Fruit fly (Drosophila melanogaster) whole organism, wandering third instar larva: ENCODE data around the gene Adgf-D.

Experiments used
- Abd-B ChIP-seq: fragments of >200 bp; optimal IDR thresholded peaks from 2 replicates; lab custom pipeline; 2017; ENCODE audit warnings: missing biosample characterization, missing genetic modification characterization
- CG32264 ChIP-seq: fragments of 200-800 bp; sonication (Bioruptor generic); optimal IDR thresholded peaks from 2 replicates; lab custom pipeline; 2016; ENCODE audit warnings: missing biosample characterization, missing genetic modification characterization
- CG9705 ChIP-seq: fragments of 200-800 bp; sonication (Bioruptor generic); optimal IDR thresholded peaks from 2 replicates; lab custom pipeline; 2018; ENCODE audit warnings: missing biosample characterization, mild to moderate bottlenecking, missing genetic modification characterization
- CrebA ChIP-seq: fragments of 200-800 bp; sonication (Bioruptor generic); optimal IDR thresholded peaks from 2 replicates; lab custom pipeline; 2016; ENCODE audit warnings: missing biosample characterization, mild to moderate bottlenecking, missing genetic modification characterization, borderline replicate concordance
- Dfd ChIP-seq: fragments of >200 bp; optimal IDR thresholded peaks from 2 replicates; lab custom pipeline; 2017; ENCODE audit warnings: missing biosample characterization, missing genetic modification characterization
- Dif ChIP-seq: fragments of 200-275, 200-300 bp; sonication (Bioruptor generic); optimal IDR thresholded peaks from 2 replicates; lab custom pipeline; 2018; ENCODE audit warnings: missing biosample characterization, missing genetic modification characterization; ENCODE audit not compliant: partially characterized antibody
- GATAd ChIP-seq: sonication (Bioruptor generic); optimal IDR thresholded peaks from 2 replicates; lab custom pipeline; 2016; ENCODE audit warnings: missing biosample characterization, missing genetic modification characterization
- HLH106 ChIP-seq: fragments of 200-800 bp; optimal IDR thresholded peaks from 3 replicates; lab custom pipeline; 2019; ENCODE audit warnings: missing biosample characterization, mild to moderate bottlenecking, missing genetic modification characterization, moderate library complexity
- Hnf4 ChIP-seq: fragments of 200-800 bp; sonication (Bioruptor generic); optimal IDR thresholded peaks from 2 replicates; lab custom pipeline; 2016; ENCODE audit warnings: missing biosample characterization, mild to moderate bottlenecking, missing genetic modification characterization
- Hr78 ChIP-seq: fragments of >200 bp; optimal IDR thresholded peaks from 2 replicates; lab custom pipeline; 2017; ENCODE audit warnings: missing biosample characterization, missing genetic modification characterization
- Hr83 ChIP-seq: fragments of 200-300 bp; sonication (Bioruptor generic); optimal IDR thresholded peaks from 2 replicates; lab custom pipeline; 2016; ENCODE audit warnings: missing biosample characterization, mild to moderate bottlenecking, missing genetic modification characterization, moderate library complexity; ENCODE audit not compliant: poor library complexity, severe bottlenecking
- Jra ChIP-seq: sonication (Bioruptor generic); optimal IDR thresholded peaks from 2 replicates; lab custom pipeline; 2016; ENCODE audit warnings: missing biosample characterization, missing genetic modification characterization
- Mio ChIP-seq: sonication (Bioruptor generic); optimal IDR thresholded peaks from 2 replicates; lab custom pipeline; 2016; ENCODE audit warnings: missing biosample characterization, missing genetic modification characterization
- Myc ChIP-seq: fragments of >200 bp; optimal IDR thresholded peaks from 2 replicates; lab custom pipeline; 2017
- N ChIP-seq: fragments of >200 bp; optimal IDR thresholded peaks from 2 replicates; lab custom pipeline; 2018; ENCODE audit warnings: missing biosample characterization, missing external identifiers, missing genetic modification characterization
- OdsH ChIP-seq: fragments of 200-800 bp; sonication (Bioruptor generic); optimal IDR thresholded peaks from 2 replicates; lab custom pipeline; 2016; ENCODE audit warnings: missing biosample characterization, mild to moderate bottlenecking, missing genetic modification characterization
- Rel ChIP-seq, 2 experiments: fragments of 200-800 bp; sonication (Bioruptor generic) in 1 of 2; optimal IDR thresholded peaks; 2 replicates in 1 of 2; 3 replicates in 1 of 2; lab custom pipeline; 2016 to 2019; ENCODE audit warnings: mild to moderate bottlenecking in 2 of 2, missing biosample characterization in 2 of 2, missing genetic modification characterization in 2 of 2, moderate library complexity in 1 of 2
- Sp1 ChIP-seq: fragments of 200-800 bp; sonication (Bioruptor generic); optimal IDR thresholded peaks from 3 replicates; lab custom pipeline; 2019; ENCODE audit warnings: missing biosample characterization, mild to moderate bottlenecking, missing genetic modification characterization, moderate library complexity
- Vsx2 ChIP-seq: fragments of 200-300, 225-300 bp; sonication (Bioruptor generic); optimal IDR thresholded peaks from 2 replicates; lab custom pipeline; 2018; ENCODE audit warnings: missing biosample characterization, missing genetic modification characterization; ENCODE audit not compliant: partially characterized antibody
- br ChIP-seq: fragments of 200-800 bp; sonication (Bioruptor generic); optimal IDR thresholded peaks from 2 replicates; lab custom pipeline; 2016; ENCODE audit warnings: missing biosample characterization, missing genetic modification characterization
- brk ChIP-seq: fragments of 200-800 bp; sonication (Bioruptor generic); optimal IDR thresholded peaks from 2 replicates; lab custom pipeline; 2016; ENCODE audit warnings: missing biosample characterization, mild to moderate bottlenecking, missing genetic modification characterization
- dl ChIP-seq, 2 experiments: fragments of 175-275, 200-275 bp in 1 of 2; fragments of 200-275 bp in 1 of 2; sonication (Bioruptor generic); optimal IDR thresholded peaks; lab custom pipeline; 2018; ENCODE audit warnings: mild to moderate bottlenecking in 2 of 2, missing biosample characterization in 2 of 2, missing genetic modification characterization in 2 of 2, moderate library complexity in 2 of 2; ENCODE audit not compliant: partially characterized antibody in 2 of 2, insufficient read depth in 1 of 2
- dmrt93B ChIP-seq: fragments of 200-800 bp; sonication (Bioruptor generic); optimal IDR thresholded peaks from 2 replicates; lab custom pipeline; 2018; ENCODE audit warnings: missing biosample characterization, mild to moderate bottlenecking, missing genetic modification characterization
- dsf ChIP-seq: sonication (Bioruptor generic); optimal IDR thresholded peaks from 2 replicates; lab custom pipeline; 2016; ENCODE audit warnings: missing biosample characterization, missing genetic modification characterization, borderline replicate concordance
- ey ChIP-seq: fragments of 200-800 bp; sonication (Bioruptor generic); optimal IDR thresholded peaks from 2 replicates; lab custom pipeline; 2016; ENCODE audit warnings: missing biosample characterization, missing genetic modification characterization
- foxo ChIP-seq, 2 experiments: fragments of 200-800 bp; sonication (Bioruptor generic); optimal IDR thresholded peaks; 2 replicates in 1 of 2; 3 replicates in 1 of 2; lab custom pipeline; 2016 to 2017; ENCODE audit warnings: missing biosample characterization in 2 of 2, missing genetic modification characterization in 2 of 2
- fru ChIP-seq: fragments of 200-800 bp; sonication (Bioruptor generic); optimal IDR thresholded peaks from 3 replicates; lab custom pipeline; 2016; ENCODE audit warnings: missing biosample characterization, mild to moderate bottlenecking, missing genetic modification characterization
- h ChIP-seq: fragments of 200-800 bp; sonication (Bioruptor generic); optimal IDR thresholded peaks from 3 replicates; lab custom pipeline; 2016; ENCODE audit warnings: missing biosample characterization, mild to moderate bottlenecking, missing genetic modification characterization
- jim ChIP-seq: fragments of 175-275, 200-325 bp; sonication (Bioruptor generic); optimal IDR thresholded peaks from 2 replicates; lab custom pipeline; 2016; ENCODE audit warnings: missing biosample characterization, mild to moderate bottlenecking, missing genetic modification characterization
- lola ChIP-seq: fragments of >200 bp; optimal IDR thresholded peaks from 2 replicates; lab custom pipeline; 2017; ENCODE audit warnings: missing biosample characterization, missing genetic modification characterization
- pan ChIP-seq: fragments of >200 bp; optimal IDR thresholded peaks from 2 replicates; lab custom pipeline; 2017
- psq ChIP-seq: fragments of 200-800 bp; sonication (Bioruptor generic); optimal IDR thresholded peaks from 3 replicates; lab custom pipeline; 2017; ENCODE audit warnings: missing biosample characterization, mild to moderate bottlenecking, missing genetic modification characterization, moderate library complexity
- rgr ChIP-seq: fragments of 200-800 bp; sonication (Bioruptor generic); optimal IDR thresholded peaks from 3 replicates; lab custom pipeline; 2016; ENCODE audit warnings: missing biosample characterization, mild to moderate bottlenecking, missing genetic modification characterization
- sage ChIP-seq: fragments of 200-800 bp; sonication (Bioruptor generic); optimal IDR thresholded peaks from 2 replicates; lab custom pipeline; 2016; ENCODE audit warnings: missing biosample characterization, mild to moderate bottlenecking, missing genetic modification characterization
- sv ChIP-seq: fragments of 200-800 bp; sonication (Bioruptor generic); optimal IDR thresholded peaks from 3 replicates; lab custom pipeline; 2016; ENCODE audit warnings: missing biosample characterization, missing genetic modification characterization
- tai ChIP-seq: sonication (Bioruptor generic); optimal IDR thresholded peaks from 2 replicates; lab custom pipeline; 2016; ENCODE audit warnings: missing biosample characterization, missing genetic modification characterization
- usp ChIP-seq: fragments of >200 bp; optimal IDR thresholded peaks from 2 replicates; lab custom pipeline; 2017; ENCODE audit warnings: missing biosample characterization, missing genetic modification characterization
- woc ChIP-seq: sonication (Bioruptor generic); optimal IDR thresholded peaks from 2 replicates; lab custom pipeline; 2016; ENCODE audit warnings: missing biosample characterization, mild to moderate bottlenecking, missing genetic modification characterization

Adgf-D gene

dm6 chr3R:13718076-13718475 lies 12.9 kb upstream of the Adgf-D start, which contains the start of gene Ubc87F:
Gene Ubc87F, minus strand, starts transcription at chr3R:13718176.
- no peak for TF ChIP-seq sv
- TF ChIP-seq Jra (GFP tag; lab: Kevin White, UChicago): no peak
- TF ChIP-seq CG32264 (GFP tag; lab: Kevin White, UChicago): no peak
- no peak for TF ChIP-seq Dfd (GFP tag; lab: Kevin White, UChicago)
- no peak for TF ChIP-seq ey
- no peak for TF ChIP-seq woc (GFP tag; lab: Kevin White, UChicago)
- TF ChIP-seq psq: no peak
- TF ChIP-seq dmrt93B (GFP tag; lab: Kevin White, UChicago): no peak
- TF ChIP-seq foxo (GFP tag; optimal IDR thresholded peaks at IDR 0.05; lab: Kevin White, UChicago): no peak
- TF ChIP-seq brk: no peak
- TF ChIP-seq Mio (GFP tag; lab: Kevin White, UChicago): no peak
- no peak for TF ChIP-seq fru (GFP tag; lab: Kevin White, UChicago)
- no peak for TF ChIP-seq usp (GFP tag; lab: Kevin White, UChicago)
- TF ChIP-seq br (GFP tag; lab: Kevin White, UChicago): no peak
- TF ChIP-seq, all 38 proteins: peak for 0

dm6 chr3R:13716827-13717226 lies 11.6 kb upstream of the Adgf-D start:
- peak in 1 of 2 experiments; percentile 54 for TF ChIP-seq foxo (GFP tag; optimal IDR thresholded peaks at IDR 0.05; lab: Kevin White, UChicago)
- no peak for TF ChIP-seq Dif
- TF ChIP-seq Dfd (GFP tag; lab: Kevin White, UChicago): no peak
- TF ChIP-seq fru (GFP tag; lab: Kevin White, UChicago): peak; percentile 76
- TF ChIP-seq Abd-B (GFP tag; lab: Kevin White, UChicago): no peak
- no peak for TF ChIP-seq sv
- peak; percentile 42 for TF ChIP-seq Hnf4
- no peak for TF ChIP-seq pan
- no peak for TF ChIP-seq Sp1 (GFP tag; lab: Kevin White, UChicago)
- peak; percentile 56 for TF ChIP-seq woc (GFP tag; lab: Kevin White, UChicago)
- no peak for TF ChIP-seq psq
- TF ChIP-seq dmrt93B (GFP tag; lab: Kevin White, UChicago): no peak
- TF ChIP-seq usp (GFP tag; lab: Kevin White, UChicago): no peak
- no peak for TF ChIP-seq N (GFP tag; lab: Kevin White, UChicago)
- no peak for TF ChIP-seq Mio (GFP tag; lab: Kevin White, UChicago)
- peak; percentile 12 for TF ChIP-seq OdsH
- TF ChIP-seq br (GFP tag; lab: Kevin White, UChicago): peak; percentile 51
- TF ChIP-seq lola (GFP tag; lab: Kevin White, UChicago): no peak
- TF ChIP-seq tai (GFP tag; lab: Kevin White, UChicago): no peak
- peak; percentile 36 for TF ChIP-seq h (GFP tag; lab: Kevin White, UChicago)
- peak; percentile 26 for TF ChIP-seq CG32264 (GFP tag; lab: Kevin White, UChicago)
- TF ChIP-seq Jra (GFP tag; lab: Kevin White, UChicago): no peak
- TF ChIP-seq CrebA (GFP tag; lab: Kevin White, UChicago): no peak
- no peak for TF ChIP-seq brk
- peak; percentile 40 for TF ChIP-seq rgr (GFP tag; lab: Kevin White, UChicago)
- no peak for TF ChIP-seq Hr83 (GFP tag; lab: Kevin White, UChicago)
- TF ChIP-seq dsf: no peak
- TF ChIP-seq dl (GFP tag; optimal IDR thresholded peaks at IDR 0.05; lab: Kevin White, UChicago; ENCODE audit: insufficient read depth in 1 of 2, partially characterized antibody in 2 of 2): no peak
- peak; percentile 27 for TF ChIP-seq HLH106
- no peak for TF ChIP-seq jim (GFP tag; lab: Kevin White, UChicago)
- TF ChIP-seq Hr78 (GFP tag; lab: Kevin White, UChicago): no peak
- no peak for TF ChIP-seq Myc (lab: Kevin White, UChicago)
- TF ChIP-seq Rel (GFP tag; optimal IDR thresholded peaks at IDR 0.05; lab: Kevin White, UChicago): no peak
- no peak for TF ChIP-seq Rel (tag; optimal IDR thresholded peaks at IDR 0.05; lab: Kevin White, UChicago)
- no peak for TF ChIP-seq CG9705
- TF ChIP-seq Vsx2 (GFP tag; lab: Kevin White, UChicago): no peak
- TF ChIP-seq ey: peak; percentile 33
- no peak for TF ChIP-seq GATAd
- TF ChIP-seq sage (GFP tag; lab: Kevin White, UChicago): no peak
